Worm (Caenorhabditis elegans) whole organism, L4 larva: Measurements from ENCODE around the gene C33F10.1.

ENCODE experiments used
- F44E2.7 ChIP-seq: fragments of 200-800 bp; sonication (Bioruptor generic); IDR thresholded peaks from 2 replicates; pipeline ENCODE4 v2.1.2; 2022; ENCODE audit warnings: missing genetic modification characterization, missing compliant biosample characterization
- ceh-28 ChIP-seq: fragments of 150-350 bp; optimal IDR thresholded peaks from 2 replicates; lab custom pipeline; 2014; ENCODE audit warnings: missing biosample characterization, missing genetic modification reagents, missing genetic modification characterization
- ctbp-1 ChIP-seq: fragments of 200-800 bp; sonication (Bioruptor generic); IDR thresholded peaks from 2 replicates; pipeline ENCODE4 v1.3.6; 2022; ENCODE audit warnings: missing genetic modification reagents, missing genetic modification characterization, missing compliant biosample characterization
- daf-12 ChIP-seq: fragments of 150-350 bp; optimal IDR thresholded peaks from 2 replicates; lab custom pipeline; 2014; ENCODE audit warnings: missing biosample characterization, missing genetic modification reagents, missing genetic modification characterization
- daf-8 ChIP-seq: fragments of 200-800 bp; sonication (Bioruptor generic); IDR thresholded peaks from 2 replicates; pipeline ENCODE4 v1.3.6; 2022; ENCODE audit warnings: missing genetic modification characterization, missing compliant biosample characterization
- dve-1 ChIP-seq: sonication (generic microtip); optimal IDR thresholded peaks from 2 replicates; lab custom pipeline; 2017; ENCODE audit warnings: antibody characterized with exemption, mild to moderate bottlenecking, missing genetic modification characterization, missing compliant biosample characterization; ENCODE audit not compliant: insufficient read depth
- fkh-10 ChIP-seq: fragments of 150-350 bp; optimal IDR thresholded peaks from 2 replicates; lab custom pipeline; 2014; ENCODE audit warnings: missing biosample characterization, missing genetic modification reagents, missing genetic modification characterization
- lin-39 ChIP-seq: fragments of 150-350 bp; optimal IDR thresholded peaks from 2 replicates; lab custom pipeline; 2014; ENCODE audit warnings: missing biosample characterization, missing genetic modification reagents, missing genetic modification characterization
- mdl-1 ChIP-seq, 2 experiments: fragments of 150-350 bp in 1 of 2; sonication (generic microtip) in 1 of 2; optimal IDR thresholded peaks; 2 replicates each; lab custom pipeline; 2014 to 2017; ENCODE audit warnings: missing biosample characterization in 2 of 2, missing genetic modification characterization in 2 of 2
- mdt-29 ChIP-seq: fragments of 200-800 bp; sonication (Bioruptor generic); IDR thresholded peaks from 2 replicates; pipeline ENCODE4 v1.3.6; 2022; ENCODE audit warnings: missing genetic modification reagents, missing genetic modification characterization, missing compliant biosample characterization
- pha-4 ChIP-seq, 2 experiments: fragments of 150-350 bp in 1 of 2; fragments of 200-800 bp in 1 of 2; sonication (Bioruptor generic) in 1 of 2; IDR thresholded peaks in 1 of 2; optimal IDR thresholded peaks in 1 of 2; 2 replicates each; pipeline versions ENCODE4 v1.3.6 to Lab custom; 2014 to 2022; ENCODE audit warnings: missing genetic modification characterization in 2 of 2, missing genetic modification reagents in 2 of 2, missing biosample characterization in 1 of 2, missing compliant biosample characterization in 1 of 2
- pqm-1 ChIP-seq: sonication (generic microtip); optimal IDR thresholded peaks from 2 replicates; lab custom pipeline; 2017; ENCODE audit warnings: missing biosample characterization, missing genetic modification characterization
- unc-130 ChIP-seq: sonication (generic microtip); optimal IDR thresholded peaks from 2 replicates; lab custom pipeline; 2016; ENCODE audit warnings: missing genetic modification reagents, missing genetic modification characterization, missing compliant biosample characterization
- unc-62 ChIP-seq, 3 experiments: fragments of 150-350 bp in 1 of 3; sonication (generic microtip); optimal IDR thresholded peaks in 2 of 3; peaks in 1 of 3; 1 replicate in 1 of 3; 2 replicates in 2 of 3; lab custom pipeline; 2014 to 2017; ENCODE audit warnings: missing biosample characterization in 3 of 3, missing genetic modification characterization in 3 of 3, missing genetic modification reagents in 3 of 3, missing genotype in 1 of 3

- TF ChIP-seq lin-39 (no peak), mdt-29 (GFP tag; lab: Robert Waterston, UW) (no peak), daf-12 (tag; lab: Kevin White, UChicago) (no peak), pqm-1 (tag; lab: Kevin White, UChicago) (peak; percentile 83), mdl-1 (tag; optimal IDR thresholded peaks at IDR 0.05; lab: Kevin White, UChicago) (peak in 1 of 2 experiments; percentile 1), dve-1 (tag; lab: Kevin White, UChicago) (peak; percentile 48), ctbp-1 (GFP tag; lab: Robert Waterston, UW) (no peak), pha-4 (GFP tag; IDR thresholded peaks at IDR 0.05; lab: Robert Waterston, UW) (no peak), pha-4 (tag; optimal IDR thresholded peaks at IDR 0.05; lab: Kevin White, UChicago) (peak; percentile 47), fkh-10 (GFP tag; lab: Kevin White, UChicago) (no peak), unc-62 (GFP tag; optimal IDR thresholded peaks at IDR 0.05 in 1 of 2; lab: Kevin White, UChicago) (peak in 1 of 2 experiments; percentile 20), unc-62 (tag; optimal IDR thresholded peaks at IDR 0.05; lab: Kevin White, UChicago) (no peak), unc-130 (GFP tag; lab: Kevin White, UChicago) (no peak), daf-8 (GFP tag; lab: Robert Waterston, UW) (no peak), F44E2.7 (GFP tag; lab: Robert Waterston, UW) (no peak), ceh-28 (peak; percentile 5)
These were observed 22.3 kb downstream of the C33F10.1 start for ce11 chrII:4857086-4857485.
